Worm (Caenorhabditis elegans) whole organism, L2 larva: ENCODE measurements around the gene pcp-3.

Experiments used
- C34F6.9 ChIP-seq: fragments of 150-350 bp; optimal IDR thresholded peaks from 2 replicates; lab custom pipeline; 2014; ENCODE audit warnings: missing biosample characterization, missing genetic modification characterization
- F13H6.1 ChIP-seq: sonication (generic microtip); optimal IDR thresholded peaks from 2 replicates; lab custom pipeline; 2016; ENCODE audit warnings: missing genetic modification characterization, missing compliant biosample characterization
- R02D3.7 ChIP-seq: fragments of 150-350 bp; optimal IDR thresholded peaks from 2 replicates; lab custom pipeline; 2014; ENCODE audit warnings: missing biosample characterization, missing genetic modification characterization
- aly-2 ChIP-seq: fragments of 150-350 bp; optimal IDR thresholded peaks from 2 replicates; lab custom pipeline; 2014; ENCODE audit warnings: missing biosample characterization, missing genetic modification characterization
- blmp-1 ChIP-seq: sonication (generic microtip); optimal IDR thresholded peaks from 2 replicates; lab custom pipeline; 2017; ENCODE audit warnings: missing genetic modification characterization, mild to moderate bottlenecking, missing compliant biosample characterization, antibody characterized with exemption, moderate library complexity; ENCODE audit not compliant: insufficient read depth
- ceh-82 ChIP-seq: fragments of 150-350 bp; optimal IDR thresholded peaks from 2 replicates; lab custom pipeline; 2014; ENCODE audit warnings: missing biosample characterization, missing genetic modification characterization
- crh-2 ChIP-seq: sonication (generic microtip); optimal IDR thresholded peaks from 2 replicates; lab custom pipeline; 2017; ENCODE audit warnings: missing biosample characterization, missing genetic modification characterization
- dmd-4 ChIP-seq: sonication (generic microtip); optimal IDR thresholded peaks from 2 replicates; lab custom pipeline; 2017; ENCODE audit warnings: missing biosample characterization, missing genetic modification characterization
- egl-27 ChIP-seq: sonication (generic microtip); optimal IDR thresholded peaks from 3 replicates; lab custom pipeline; 2017; ENCODE audit warnings: missing biosample characterization, missing genetic modification reagents, missing genetic modification characterization
- elt-1 ChIP-seq: fragments of 150-350 bp; optimal IDR thresholded peaks from 2 replicates; lab custom pipeline; 2014; ENCODE audit warnings: missing biosample characterization, missing genetic modification characterization
- elt-3 ChIP-seq: sonication (generic microtip); optimal IDR thresholded peaks from 2 replicates; lab custom pipeline; 2017; ENCODE audit warnings: missing biosample characterization, missing genetic modification characterization
- fos-1 ChIP-seq: fragments of 150-350 bp; optimal IDR thresholded peaks from 2 replicates; lab custom pipeline; 2014; ENCODE audit warnings: missing biosample characterization, missing genetic modification characterization
- gmeb-1 ChIP-seq: fragments of 150-350 bp; optimal IDR thresholded peaks from 2 replicates; lab custom pipeline; 2014; ENCODE audit warnings: missing biosample characterization, missing genetic modification characterization
- lin-13 ChIP-seq: fragments of 150-350 bp; optimal IDR thresholded peaks from 2 replicates; lab custom pipeline; 2014; ENCODE audit warnings: missing biosample characterization, missing genetic modification reagents, missing genetic modification characterization
- lin-39 ChIP-seq: fragments of 150-350 bp; optimal IDR thresholded peaks from 2 replicates; lab custom pipeline; 2014; ENCODE audit warnings: missing biosample characterization, missing genetic modification reagents, missing genetic modification characterization
- lsy-2 ChIP-seq, 2 experiments: fragments of 150-350 bp in 1 of 2; sonication (generic microtip) in 1 of 2; optimal IDR thresholded peaks; 2 replicates each; lab custom pipeline; 2014 to 2017; ENCODE audit warnings: missing biosample characterization in 2 of 2, missing genetic modification characterization in 2 of 2
- mdl-1 ChIP-seq, 2 experiments: fragments of 150-350 bp in 1 of 2; sonication (generic microtip) in 1 of 2; optimal IDR thresholded peaks; 2 replicates each; lab custom pipeline; 2017; ENCODE audit warnings: missing biosample characterization in 2 of 2, missing genetic modification characterization in 2 of 2
- nhr-11 ChIP-seq: fragments of 150-350 bp; optimal IDR thresholded peaks from 2 replicates; lab custom pipeline; 2014; ENCODE audit warnings: missing biosample characterization, missing genetic modification characterization
- nhr-12 ChIP-seq: fragments of 150-350 bp; optimal IDR thresholded peaks from 2 replicates; lab custom pipeline; 2014; ENCODE audit warnings: missing biosample characterization, missing genetic modification characterization
- nhr-129 ChIP-seq: fragments of 150-350 bp; optimal IDR thresholded peaks from 2 replicates; lab custom pipeline; 2014; ENCODE audit warnings: missing biosample characterization, missing genetic modification characterization
- nhr-21 ChIP-seq: fragments of 150-350 bp; optimal IDR thresholded peaks from 2 replicates; lab custom pipeline; 2014; ENCODE audit warnings: missing biosample characterization, missing genetic modification characterization
- nhr-23 ChIP-seq: fragments of 150-350 bp; optimal IDR thresholded peaks from 2 replicates; lab custom pipeline; 2014; ENCODE audit warnings: missing biosample characterization, missing genetic modification reagents, missing genetic modification characterization
- nhr-237 ChIP-seq: fragments of 150-350 bp; optimal IDR thresholded peaks from 2 replicates; lab custom pipeline; 2014; ENCODE audit warnings: missing biosample characterization, missing genetic modification characterization
- nhr-6 ChIP-seq: fragments of 150-350 bp; optimal IDR thresholded peaks from 2 replicates; lab custom pipeline; 2014; ENCODE audit warnings: missing biosample characterization, missing genetic modification characterization
- nhr-77 ChIP-seq: fragments of 150-350 bp; optimal IDR thresholded peaks from 2 replicates; lab custom pipeline; 2014; ENCODE audit warnings: missing biosample characterization, missing genetic modification characterization
- peb-1 ChIP-seq: fragments of 150-350 bp; optimal IDR thresholded peaks from 2 replicates; lab custom pipeline; 2014; ENCODE audit warnings: missing biosample characterization, missing genetic modification characterization
- sem-4 ChIP-seq: fragments of 150-350 bp; optimal IDR thresholded peaks from 2 replicates; lab custom pipeline; 2014; ENCODE audit warnings: missing biosample characterization, missing genetic modification reagents, missing genetic modification characterization
- skn-1 ChIP-seq: sonication (generic microtip); optimal IDR thresholded peaks from 2 replicates; lab custom pipeline; 2017; ENCODE audit warnings: missing biosample characterization, missing genetic modification characterization
- sma-9 ChIP-seq, 2 experiments: fragments of 150-350 bp in 1 of 2; sonication (generic microtip) in 1 of 2; optimal IDR thresholded peaks; 2 replicates each; lab custom pipeline; 2014 to 2016; ENCODE audit warnings: missing genetic modification characterization in 2 of 2, mild to moderate bottlenecking in 1 of 2, missing biosample characterization in 1 of 2, missing compliant biosample characterization in 1 of 2, missing genetic modification reagents in 1 of 2, moderate library complexity in 1 of 2
- unc-39 ChIP-seq: fragments of 150-350 bp; optimal IDR thresholded peaks from 2 replicates; lab custom pipeline; 2014; ENCODE audit warnings: missing biosample characterization, missing genetic modification characterization
- unc-55 ChIP-seq: fragments of 150-350 bp; sonication (generic microtip); optimal IDR thresholded peaks from 3 replicates; lab custom pipeline; 2014; ENCODE audit warnings: missing biosample characterization, missing genetic modification reagents, missing genetic modification characterization
- zag-1 ChIP-seq: fragments of 150-350 bp; optimal IDR thresholded peaks from 2 replicates; lab custom pipeline; 2014; ENCODE audit warnings: missing biosample characterization, missing genetic modification characterization
- ztf-1 ChIP-seq: fragments of 200-800 bp; sonication (Bioruptor generic); conservative IDR thresholded peaks from 2 replicates; pipeline ENCODE4 v1.3.6; 2022; ENCODE audit warnings: missing genetic modification characterization, missing compliant biosample characterization
- ztf-11 ChIP-seq: sonication (generic microtip); optimal IDR thresholded peaks from 2 replicates; lab custom pipeline; 2017; ENCODE audit warnings: missing biosample characterization, missing genetic modification characterization
- ztf-4 ChIP-seq: fragments of 150-350 bp; optimal IDR thresholded peaks from 2 replicates; lab custom pipeline; 2014; ENCODE audit warnings: missing biosample characterization, missing genetic modification characterization

The pcp-3 gene

DNA sequence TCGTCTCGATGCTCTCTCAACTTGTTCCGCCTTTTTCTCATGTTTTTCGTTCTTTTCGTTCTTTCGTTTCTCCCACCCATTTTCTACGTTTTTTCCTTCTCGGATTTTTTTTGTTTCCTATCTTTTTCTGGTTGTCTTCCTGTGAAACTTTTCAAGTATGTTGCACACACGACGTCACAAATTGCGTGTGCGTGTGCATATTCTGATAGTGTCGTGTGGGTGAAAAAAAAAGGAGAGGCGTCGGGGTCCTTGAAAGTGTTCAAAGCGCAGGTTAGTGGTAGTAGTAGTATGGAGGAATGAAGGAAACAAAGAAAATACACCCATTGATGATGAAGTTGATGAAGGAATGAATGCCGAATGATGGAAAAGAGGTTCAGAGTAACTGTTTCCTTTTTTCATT is 10.9 kb upstream of the pcp-3 start:
- TF ChIP-seq unc-55 = peak; percentile 11
- TF ChIP-seq ceh-82 = no peak

DNA sequence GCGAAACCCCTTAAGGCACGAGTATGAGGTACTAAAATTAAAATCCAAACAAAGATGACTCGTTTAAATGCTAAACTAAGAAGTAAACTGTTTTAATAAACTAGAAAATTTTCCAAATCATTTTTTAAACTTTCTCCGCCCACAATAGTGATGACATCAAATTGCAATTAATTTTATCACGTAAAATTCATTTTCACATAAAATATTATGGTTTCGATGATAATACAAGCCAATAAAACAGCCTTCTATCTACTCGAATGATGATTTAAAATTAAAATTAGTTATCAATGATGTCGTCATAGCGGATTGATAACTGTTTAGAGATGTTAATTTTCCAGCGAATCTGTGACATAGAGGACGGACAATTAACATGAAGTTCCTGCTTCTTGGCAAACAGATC is 6.9 kb upstream of the pcp-3 start, which contains the start of gene C07C7.3:
Gene C07C7.3 (plus strand): TSS at position 371 of the 400 bp plus-strand sequence.
- no peak for TF ChIP-seq elt-1 (tag; lab: Kevin White, UChicago)
- peak; percentile 90 for TF ChIP-seq fos-1 (tag; lab: Kevin White, UChicago)
- TF ChIP-seq skn-1 (tag; lab: Kevin White, UChicago) = peak; percentile 71
- no peak for TF ChIP-seq F13H6.1 (tag; lab: Kevin White, UChicago)

DNA sequence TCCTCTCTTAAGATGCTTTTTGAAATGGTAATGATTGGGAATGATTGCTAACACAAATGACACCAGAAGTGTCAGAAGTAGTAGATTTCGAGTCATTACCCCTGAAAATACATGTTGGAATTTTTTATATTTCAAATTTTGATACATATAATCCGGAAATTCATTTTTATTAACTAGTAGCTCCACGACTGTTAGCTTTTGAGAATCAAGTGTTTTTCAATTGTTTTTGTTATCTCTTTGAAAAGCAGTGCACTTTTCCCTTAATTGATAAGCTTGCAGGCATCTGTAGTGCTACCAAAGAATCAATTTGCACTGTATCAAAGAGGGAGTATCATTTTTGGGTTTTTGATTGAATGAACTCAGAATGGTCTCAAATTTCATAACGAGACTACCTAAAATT is 6.2 kb upstream of the pcp-3 start, which contains the start of gene pcp-2:
Gene pcp-2 (minus strand): TSS at position 101 of the 400 bp plus-strand sequence.
- TF ChIP-seq unc-39 (tag; lab: Kevin White, UChicago) (no peak), F13H6.1 (tag; lab: Kevin White, UChicago) (no peak), peb-1 (tag; lab: Kevin White, UChicago) (no peak), R02D3.7 (tag; lab: Kevin White, UChicago) (no peak), ztf-11 (tag; lab: Kevin White, UChicago) (no peak), zag-1 (tag; lab: Kevin White, UChicago) (no peak), egl-27 (tag; lab: Kevin White, UChicago) (no peak), nhr-12 (no peak), nhr-129 (tag; lab: Kevin White, UChicago) (no peak), nhr-11 (no peak), lin-13 (GFP tag; lab: Kevin White, UChicago) (no peak), nhr-23 (tag; lab: Kevin White, UChicago) (no peak), nhr-6 (tag; lab: Kevin White, UChicago) (no peak), nhr-77 (tag; lab: Kevin White, UChicago) (no peak), elt-3 (tag; lab: Kevin White, UChicago) (no peak)

DNA sequence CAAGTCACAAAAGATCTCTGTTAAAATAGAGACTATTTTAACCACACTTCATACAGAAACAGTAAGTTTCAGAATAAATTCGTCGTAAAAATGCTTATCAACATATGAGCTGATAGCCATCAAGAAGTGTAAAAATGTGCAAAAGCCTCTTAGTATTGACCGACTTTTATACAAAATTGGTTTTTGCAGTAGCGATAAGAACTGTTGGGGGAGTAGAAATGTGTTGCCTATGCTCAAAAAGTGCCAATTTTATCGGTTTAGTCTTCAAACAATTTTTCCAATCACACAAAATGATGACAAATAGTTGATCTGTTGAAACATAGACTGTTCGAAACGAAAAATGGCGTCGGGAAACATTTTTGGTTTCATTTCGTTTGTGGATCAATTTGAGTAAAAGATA is 1.0 kb upstream of the pcp-3 start:
- TF ChIP-seq sma-9 (GFP tag; optimal IDR thresholded peaks at IDR 0.05; lab: Kevin White, UChicago) (peak; percentile 70), sma-9 (tag; optimal IDR thresholded peaks at IDR 0.05; lab: Kevin White, UChicago) (no peak), blmp-1 (tag; lab: Kevin White, UChicago) (no peak), aly-2 (tag; lab: Kevin White, UChicago) (no peak), skn-1 (tag; lab: Kevin White, UChicago) (peak; percentile 91), gmeb-1 (peak; percentile 38), crh-2 (peak; percentile 32), fos-1 (tag; lab: Kevin White, UChicago) (peak; percentile 97), nhr-237 (no peak), C34F6.9 (tag; lab: Kevin White, UChicago) (no peak)

DNA sequence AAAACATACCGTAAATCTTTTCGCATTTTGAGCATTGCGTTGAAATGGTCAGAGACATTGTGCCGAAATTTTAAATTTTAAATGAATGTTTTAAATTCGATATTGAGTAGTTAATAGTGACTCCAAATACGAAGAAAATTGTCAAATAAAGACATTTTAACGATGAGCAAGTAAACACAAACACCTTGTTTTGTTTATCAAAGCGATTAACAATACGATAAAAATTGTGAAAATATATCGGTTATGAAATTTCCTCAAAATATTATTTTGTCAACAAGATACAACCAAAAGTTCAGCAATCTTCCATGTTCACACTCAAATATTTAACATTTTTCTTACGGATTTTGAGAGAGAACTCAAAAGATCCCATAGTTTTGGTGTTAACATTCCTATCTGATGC is 4.6 kb downstream of the pcp-3 start, which contains the start of gene F23B2.10:
Gene F23B2.10 (minus strand): TSS at position 101 of the 400 bp plus-strand sequence.
- TF ChIP-seq nhr-129 (tag; lab: Kevin White, UChicago) (no peak), dmd-4 (no peak), lin-13 (GFP tag; lab: Kevin White, UChicago) (no peak), unc-39 (tag; lab: Kevin White, UChicago) (no peak), lin-39 (tag; lab: Kevin White, UChicago) (no peak), R02D3.7 (tag; lab: Kevin White, UChicago) (no peak), mdl-1 (tag; optimal IDR thresholded peaks at IDR 0.05; lab: Kevin White, UChicago) (no peak), fos-1 (tag; lab: Kevin White, UChicago) (no peak)

DNA sequence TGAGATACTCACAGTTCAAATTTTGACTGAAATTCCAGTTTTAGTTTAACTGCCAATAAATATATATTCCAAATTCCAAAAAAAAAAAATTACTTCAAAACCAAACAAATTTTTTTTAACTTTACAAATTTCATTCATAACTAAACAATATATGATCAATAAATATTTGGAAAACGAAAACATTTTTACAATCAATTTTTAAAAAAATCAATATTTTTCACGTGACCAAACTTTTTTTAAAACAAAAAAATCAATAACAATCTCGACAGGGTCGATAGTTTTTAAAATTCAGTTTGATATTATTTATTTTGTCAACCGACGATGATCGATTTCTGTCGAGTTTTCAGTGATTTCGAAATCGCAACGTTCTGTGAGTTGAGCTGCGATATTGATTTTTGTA is 8.6 kb downstream of the pcp-3 start, which contains the start of gene F23B2.7:
Gene F23B2.7 (plus strand): TSS at position 301 of the 400 bp plus-strand sequence.
- no peak for TF ChIP-seq ztf-4
- no peak for TF ChIP-seq ceh-82
- no peak for TF ChIP-seq F13H6.1 (tag; lab: Kevin White, UChicago)
- no peak for TF ChIP-seq nhr-6 (tag; lab: Kevin White, UChicago)
- no peak for TF ChIP-seq nhr-77 (tag; lab: Kevin White, UChicago)
- TF ChIP-seq lsy-2 (tag; optimal IDR thresholded peaks at IDR 0.05; lab: Kevin White, UChicago) = no peak
- no peak for TF ChIP-seq nhr-237
- TF ChIP-seq nhr-21 (tag; lab: Kevin White, UChicago) = no peak
- TF ChIP-seq sem-4 (tag; lab: Kevin White, UChicago) = no peak
- TF ChIP-seq ztf-1 = no peak
- no peak for TF ChIP-seq dmd-4
- TF ChIP-seq nhr-11 = no peak
- TF ChIP-seq, all 48 proteins: peak for 0
